Worm (Caenorhabditis elegans): ENCODE measurements around the gene str-229.

DNA sequence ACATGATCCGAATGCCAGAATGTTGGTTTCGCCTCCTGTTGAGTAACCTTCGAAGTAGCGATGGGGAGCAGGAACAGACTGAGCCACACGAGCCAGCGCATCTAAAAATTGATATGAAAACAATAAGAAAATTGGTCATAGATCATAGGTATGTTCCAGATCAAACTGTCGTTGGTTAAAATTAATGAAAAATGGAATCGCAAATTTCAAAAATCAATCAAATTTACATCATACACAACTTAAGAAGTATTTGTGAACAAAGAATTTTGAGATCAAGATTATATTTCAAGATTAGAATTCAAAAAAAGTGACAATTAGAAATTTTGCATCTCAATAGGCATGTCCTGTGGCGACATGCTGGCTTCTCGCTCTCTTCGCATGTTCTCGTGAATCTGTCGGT is 11.6 kb downstream of the str-229 start, which contains the start of gene C17E7.9:
- TF ChIP-seq tra-1 (GFP tag; IDR thresholded peaks at IDR 0.05) (no peak), nhr-28 (tag; optimal IDR thresholded peaks at IDR 0.05) (no peak), fkh-10 (GFP tag; optimal IDR thresholded peaks at IDR 0.05) (no peak), nhr-25 (tag; optimal IDR thresholded peaks at IDR 0.05; ENCODE audit: borderline replicate concordance, insufficient read depth) (no peak), ztf-7 (tag; optimal IDR thresholded peaks at IDR 0.05) (no peak), dpl-1 (GFP tag; optimal IDR thresholded peaks at IDR 0.05) (no peak), nhr-11 (tag; optimal IDR thresholded peaks at IDR 0.05) (no peak), snpc-4 (tag; optimal IDR thresholded peaks at IDR 0.05) (no peak), hlh-11 (tag; optimal IDR thresholded peaks at IDR 0.05) (no peak), ama-1 (optimal IDR thresholded peaks at IDR 0.05) (no peak), fos-1 (tag; optimal IDR thresholded peaks at IDR 0.05) (no peak), nhr-41 (GFP tag; IDR thresholded peaks at IDR 0.05) (no peak), cey-2 (tag; optimal IDR thresholded peaks at IDR 0.05; ENCODE audit: borderline replicate concordance, insufficient read depth) (no peak), arid-1 (GFP tag; conservative IDR thresholded peaks at IDR 0.05) (no peak)
